Fruit fly (Drosophila melanogaster) whole organism, embryonic: Measurements from ENCODE around the gene CG10347.

ENCODE experiments used
- Adf1 ChIP-seq: fragments of 200-800 bp; sonication (Bioruptor generic); IDR thresholded peaks from 2 replicates; pipeline ENCODE4 v1.3.6; 2022; ENCODE audit warnings: missing biosample characterization, missing genetic modification characterization
- B-H1 ChIP-seq: fragments of 200-800 bp; sonication (Bioruptor generic); IDR thresholded peaks from 3 replicates; pipeline ENCODE4 v1.3.6; 2022; ENCODE audit warnings: missing biosample characterization, missing genetic modification characterization
- Bdp1 ChIP-seq: fragments of 200-800 bp; sonication (Bioruptor generic); optimal IDR thresholded peaks from 3 replicates; lab custom pipeline; 2016; ENCODE audit warnings: missing biosample characterization, missing genetic modification characterization
- Blimp-1 ChIP-seq: fragments of 200-800 bp; sonication (Bioruptor generic); optimal IDR thresholded peaks from 3 replicates; lab custom pipeline; 2018; ENCODE audit warnings: missing biosample characterization, missing genetic modification characterization, mild to moderate bottlenecking, moderate library complexity, missing genetic modification reagents
- CG10959 ChIP-seq: fragments of 200-800 bp; sonication (Bioruptor generic); IDR thresholded peaks from 2 replicates; pipeline ENCODE4 v1.3.6; 2022; ENCODE audit warnings: missing biosample characterization, missing genetic modification characterization
- CG11456 ChIP-seq: fragments of 200-800 bp; sonication (Bioruptor generic); IDR thresholded peaks from 3 replicates; pipeline ENCODE4 v1.3.6; 2022; ENCODE audit warnings: missing biosample characterization, missing genetic modification characterization
- CG11723 ChIP-seq: fragments of 200-800 bp; sonication (Bioruptor generic); optimal IDR thresholded peaks from 2 replicates; lab custom pipeline; 2017; ENCODE audit warnings: missing biosample characterization, mild to moderate bottlenecking, missing genetic modification characterization
- CG1233 ChIP-seq: fragments of 200-800 bp; sonication (Bioruptor generic); optimal IDR thresholded peaks from 4 replicates; lab custom pipeline; 2018; ENCODE audit warnings: missing biosample characterization, mild to moderate bottlenecking, missing genetic modification characterization
- CG12942 ChIP-seq: fragments of 200-800 bp; sonication (Bioruptor generic); optimal IDR thresholded peaks from 3 replicates; lab custom pipeline; 2016; ENCODE audit warnings: missing biosample characterization, missing genetic modification characterization
- CG13624 ChIP-seq: fragments of 200-800 bp; sonication (Bioruptor generic); optimal IDR thresholded peaks from 2 replicates; lab custom pipeline; 2016; ENCODE audit warnings: missing biosample characterization, missing genetic modification characterization
- CG14441 ChIP-seq: fragments of 200-800 bp; sonication (Bioruptor generic); IDR thresholded peaks from 2 replicates; pipeline ENCODE4 v1.3.6; 2022; ENCODE audit warnings: missing biosample characterization, missing genetic modification characterization
- CG14860 ChIP-seq: fragments of 200-800 bp; sonication (Bioruptor generic); IDR thresholded peaks from 3 replicates; pipeline ENCODE4 v1.3.6; 2022; ENCODE audit warnings: missing biosample characterization, missing genetic modification characterization; ENCODE audit not compliant: partially characterized antibody
- CG17568 ChIP-seq: fragments of 200-800 bp; sonication (Bioruptor generic); optimal IDR thresholded peaks from 2 replicates; lab custom pipeline; 2018; ENCODE audit warnings: missing biosample characterization, mild to moderate bottlenecking, missing genetic modification characterization, moderate library complexity
- CG17612 ChIP-seq: fragments of 200-800 bp; sonication (Bioruptor generic); IDR thresholded peaks from 2 replicates; pipeline ENCODE4 v1.3.6; 2022; ENCODE audit warnings: missing biosample characterization, missing genetic modification characterization
- CG2116 ChIP-seq: fragments of 200-800 bp; sonication (Bioruptor generic); optimal IDR thresholded peaks from 3 replicates; lab custom pipeline; 2018; ENCODE audit warnings: missing biosample characterization, mild to moderate bottlenecking, missing genetic modification characterization
- CG2120 ChIP-seq: fragments of 200-800 bp; sonication (Bioruptor generic); optimal IDR thresholded peaks from 3 replicates; lab custom pipeline; 2016; ENCODE audit warnings: missing biosample characterization, missing genetic modification characterization
- CG2889 ChIP-seq: fragments of 200-800 bp; sonication (Bioruptor generic); IDR thresholded peaks from 3 replicates; pipeline ENCODE4 v1.3.6; 2022; ENCODE audit warnings: missing biosample characterization, missing genetic modification characterization
- CG33213 ChIP-seq: fragments of 200-800 bp; sonication (Bioruptor generic); optimal IDR thresholded peaks from 3 replicates; lab custom pipeline; 2016; ENCODE audit warnings: missing biosample characterization, missing genetic modification characterization
- CG5953 ChIP-seq: fragments of 200-800 bp; sonication (Bioruptor generic); IDR thresholded peaks from 2 replicates; pipeline ENCODE4 v1.3.6; 2022; ENCODE audit warnings: missing biosample characterization, missing genetic modification characterization
- CG6854 ChIP-seq: fragments of 200-800 bp; sonication (Bioruptor generic); optimal IDR thresholded peaks from 3 replicates; lab custom pipeline; 2017; ENCODE audit warnings: missing biosample characterization, mild to moderate bottlenecking, missing genetic modification characterization
- CG9215 ChIP-seq: fragments of 200-800 bp; sonication (Bioruptor generic); IDR thresholded peaks from 2 replicates; pipeline ENCODE4 v1.3.6; 2022; ENCODE audit warnings: missing biosample characterization, missing genetic modification characterization
- CG9932 ChIP-seq: fragments of 200-800 bp; sonication (Bioruptor generic); IDR thresholded peaks from 2 replicates; pipeline ENCODE4 v1.3.6; 2022; ENCODE audit warnings: missing biosample characterization, missing genetic modification characterization
- Dfd ChIP-seq, 2 experiments: fragments of >200 bp; optimal IDR thresholded peaks; 2 replicates each; lab custom pipeline; 2017; ENCODE audit warnings: missing biosample characterization in 2 of 2, missing genetic modification characterization in 2 of 2
- Dll ChIP-seq: fragments of 200-800 bp; sonication (Bioruptor generic); IDR thresholded peaks from 4 replicates; pipeline ENCODE4 v1.3.6; 2022; ENCODE audit warnings: missing biosample characterization, missing genetic modification characterization; ENCODE audit not compliant: partially characterized antibody
- HLH4C ChIP-seq: fragments of 200-800 bp; sonication (Bioruptor generic); IDR thresholded peaks from 3 replicates; pipeline ENCODE4 v1.3.6; 2022; ENCODE audit warnings: missing biosample characterization, missing genetic modification characterization; ENCODE audit not compliant: partially characterized antibody
- Lhr ChIP-seq: fragments of 200-800 bp; sonication (Bioruptor generic); optimal IDR thresholded peaks from 3 replicates; lab custom pipeline; 2017; ENCODE audit warnings: mild to moderate bottlenecking, missing biosample characterization, missing genetic modification reagents, missing genetic modification characterization
- Lim3 ChIP-seq: fragments of 200-800 bp; sonication (Bioruptor generic); IDR thresholded peaks from 2 replicates; pipeline ENCODE4 v1.3.6; 2022; ENCODE audit warnings: missing biosample characterization, missing genetic modification characterization
- Oli ChIP-seq: fragments of 200-800 bp; sonication (Bioruptor generic); optimal IDR thresholded peaks from 2 replicates; lab custom pipeline; 2018; ENCODE audit warnings: missing biosample characterization, mild to moderate bottlenecking, missing genetic modification characterization, moderate library complexity
- Rfx ChIP-seq: fragments of 200-800 bp; sonication (Bioruptor generic); IDR thresholded peaks from 2 replicates; pipeline ENCODE4 v1.3.6; 2022; ENCODE audit warnings: missing biosample characterization, missing genetic modification characterization
- ap ChIP-seq: fragments of 200-800 bp; sonication (Bioruptor generic); IDR thresholded peaks from 2 replicates; pipeline ENCODE4 v1.3.6; 2022; ENCODE audit warnings: missing biosample characterization, missing genetic modification characterization
- bowl ChIP-seq: fragments of 200-800 bp; sonication (Bioruptor generic); IDR thresholded peaks from 2 replicates; pipeline ENCODE4 v1.3.6; 2022; ENCODE audit warnings: missing biosample characterization, missing genetic modification characterization
- bsh ChIP-seq, 2 experiments: fragments of 200-800 bp; sonication (Bioruptor generic); optimal IDR thresholded peaks; 2 replicates each; lab custom pipeline; 2017 to 2018; ENCODE audit warnings: mild to moderate bottlenecking in 2 of 2, missing biosample characterization in 2 of 2, missing genetic modification characterization in 2 of 2, moderate library complexity in 1 of 2
- btn ChIP-seq: fragments of 200-800 bp; sonication (Bioruptor generic); optimal IDR thresholded peaks from 2 replicates; lab custom pipeline; 2016; ENCODE audit warnings: missing biosample characterization, missing genetic modification characterization
- crc ChIP-seq: fragments of 200-800 bp; sonication (Bioruptor generic); optimal IDR thresholded peaks from 2 replicates; lab custom pipeline; 2016; ENCODE audit warnings: missing biosample characterization, missing genetic modification characterization
- croc ChIP-seq: fragments of 200-800 bp; sonication (Bioruptor generic); conservative IDR thresholded peaks from 3 replicates; pipeline ENCODE4 v1.3.6; 2022; ENCODE audit warnings: missing biosample characterization, missing genetic modification characterization
- crp ChIP-seq, 2 experiments: fragments of 200-800 bp; sonication (Bioruptor generic); optimal IDR thresholded peaks; 2 replicates in 1 of 2; 3 replicates in 1 of 2; lab custom pipeline; 2017; ENCODE audit warnings: missing biosample characterization in 2 of 2, missing genetic modification characterization in 2 of 2, mild to moderate bottlenecking in 1 of 2, moderate library complexity in 1 of 2
- danr ChIP-seq: fragments of 200-800 bp; sonication (Bioruptor generic); IDR thresholded peaks from 2 replicates; pipeline ENCODE4 v1.3.6; 2022; ENCODE audit warnings: missing biosample characterization, missing genetic modification characterization
- dmrt99B ChIP-seq: fragments of 200-800 bp; sonication (Bioruptor generic); optimal IDR thresholded peaks from 2 replicates; lab custom pipeline; 2018; ENCODE audit warnings: missing biosample characterization, mild to moderate bottlenecking, missing genetic modification characterization, moderate library complexity
- esg ChIP-seq: fragments of 200-800 bp; sonication (Bioruptor generic); conservative IDR thresholded peaks from 2 replicates; pipeline ENCODE4 v1.3.6; 2022; ENCODE audit warnings: missing biosample characterization, missing genetic modification characterization
- hb ChIP-seq: fragments of 200-800 bp; sonication (Bioruptor generic); IDR thresholded peaks from 3 replicates; pipeline ENCODE4 v1.3.6; 2022; ENCODE audit warnings: missing biosample characterization, missing genetic modification characterization; ENCODE audit not compliant: partially characterized antibody
- insv ChIP-seq, 2 experiments: fragments of 200-800 bp; sonication (Bioruptor generic); optimal IDR thresholded peaks; 3 replicates each; lab custom pipeline; 2016 to 2018; ENCODE audit warnings: missing biosample characterization in 2 of 2, missing genetic modification characterization in 2 of 2
- jumu ChIP-seq: fragments of 200-800 bp; sonication (Bioruptor generic); optimal IDR thresholded peaks from 3 replicates; lab custom pipeline; 2016; ENCODE audit warnings: missing biosample characterization, missing genetic modification characterization
- pb ChIP-seq: fragments of 200-800 bp; sonication (Bioruptor generic); optimal IDR thresholded peaks from 3 replicates; lab custom pipeline; 2016; ENCODE audit warnings: missing biosample characterization, missing genetic modification characterization
- rib ChIP-seq: fragments of 200-800 bp; sonication (Bioruptor generic); IDR thresholded peaks from 2 replicates; pipeline ENCODE4 v1.3.6; 2022; ENCODE audit warnings: missing biosample characterization, missing genetic modification characterization
- sima ChIP-seq: fragments of 200-800 bp; sonication (Bioruptor generic); optimal IDR thresholded peaks from 2 replicates; lab custom pipeline; 2016; ENCODE audit warnings: missing biosample characterization, missing genetic modification characterization
- stc ChIP-seq: fragments of 200-800 bp; sonication (Bioruptor generic); IDR thresholded peaks from 2 replicates; pipeline ENCODE4 v1.3.6; 2022; ENCODE audit warnings: missing biosample characterization, missing genetic modification characterization
- ttk ChIP-seq: fragments of 200-800 bp; sonication (Bioruptor generic); IDR thresholded peaks from 2 replicates; pipeline ENCODE4 v2.1.2; 2022; ENCODE audit warnings: missing biosample characterization, missing genetic modification characterization
- zf30C ChIP-seq: fragments of 200-800 bp; sonication (Bioruptor generic); optimal IDR thresholded peaks from 3 replicates; lab custom pipeline; 2018; ENCODE audit warnings: missing biosample characterization, mild to moderate bottlenecking, missing genetic modification characterization

The CG10347 gene

dm6 chrX:11857522-11858438 lies 3.0 kb upstream of the CG10347 start (continued):
- TF ChIP-seq Lhr (peak; percentile 42), CG6854 (GFP tag; lab: Kevin White, UChicago) (no peak), bowl (GFP tag; lab: Robert Waterston, UW) (peak; percentile 36; the same call in 1 of the 2 replicates), HLH4C (GFP tag; lab: Robert Waterston, UW) (no peak), CG9215 (GFP tag; lab: Robert Waterston, UW) (peak; percentile 53; the same call in 1 of the 2 replicates), CG14860 (GFP tag; lab: Robert Waterston, UW) (no peak), bsh (GFP tag; optimal IDR thresholded peaks at IDR 0.05; lab: Kevin White, UChicago) (peak; percentile 66 to 85), Blimp-1 (GFP tag; lab: Kevin White, UChicago) (peak; percentile 74), crc (peak; percentile 78), esg (GFP tag; lab: Robert Waterston, UW) (peak; percentile 51), jumu (GFP tag; lab: Kevin White, UChicago) (peak; percentile 64), Oli (tag; lab: Kevin White, UChicago) (peak; percentile 71), CG10959 (GFP tag; lab: Robert Waterston, UW) (peak; percentile 54; the same call in 1 of the 2 replicates), ttk (GFP tag; lab: Robert Waterston, UW) (peak; percentile 84), zf30C (peak; percentile 58), CG9932 (GFP tag; lab: Robert Waterston, UW) (no peak), stc (peak; percentile 91), sima (GFP tag; lab: Kevin White, UChicago) (peak; percentile 9), CG1233 (GFP tag; lab: Kevin White, UChicago) (peak; percentile 89), hb (no peak), B-H1 (GFP tag; lab: Robert Waterston, UW) (peak; percentile 82; the same call in 2 of the 3 replicates), pb (peak; percentile 39), Dfd (GFP tag; optimal IDR thresholded peaks at IDR 0.05; lab: Kevin White, UChicago) (no peak), ap (GFP tag; lab: Robert Waterston, UW) (peak; percentile 61; the same call in 1 of the 2 replicates), CG2889 (GFP tag; lab: Robert Waterston, UW) (0 out of 3 replicates have a peak, but pooled peaks have one; percentile 35), CG2116 (GFP tag; lab: Kevin White, UChicago) (peak; percentile 16), Rfx (GFP tag; lab: Robert Waterston, UW) (peak; percentile 84), CG2120 (GFP tag; lab: Kevin White, UChicago) (peak; percentile 49), croc (peak; percentile 70; the same call in 2 of the 3 replicates), crp (GFP tag; optimal IDR thresholded peaks at IDR 0.05; lab: Kevin White, UChicago) (no peak), CG33213 (GFP tag; lab: Kevin White, UChicago) (peak; percentile 21), CG14441 (GFP tag; lab: Robert Waterston, UW) (peak; percentile 86), Adf1 (no peak), CG13624 (GFP tag; lab: Kevin White, UChicago) (peak; percentile 51), CG12942 (GFP tag; lab: Kevin White, UChicago) (peak; percentile 46), btn (no peak), insv (GFP tag; optimal IDR thresholded peaks at IDR 0.05; lab: Kevin White, UChicago) (no peak), CG5953 (GFP tag; lab: Robert Waterston, UW) (no peak), dmrt99B (tag; lab: Kevin White, UChicago) (peak; percentile 93), Bdp1 (peak; percentile 32), rib (GFP tag; lab: Robert Waterston, UW) (peak; percentile 51; the same call in 1 of the 2 replicates), CG11456 (peak; percentile 83), Lim3 (GFP tag; lab: Robert Waterston, UW) (no peak), CG17568 (no peak), CG17612 (GFP tag; lab: Robert Waterston, UW) (peak; percentile 25; the same call in 1 of the 2 replicates), danr (GFP tag; lab: Robert Waterston, UW) (peak; percentile 75), Dll (GFP tag; lab: Robert Waterston, UW) (no peak), CG11723 (peak; percentile 36)
